Worm (Caenorhabditis elegans) whole organism, L1 larva: Measurements from ENCODE around the gene C25F9.11.

ENCODE experiments used
- fos-1 ChIP-seq: fragments of 150-350 bp; optimal IDR thresholded peaks from 2 replicates; lab custom pipeline; 2014; ENCODE audit warnings: missing biosample characterization, missing genetic modification characterization
- nhr-28 ChIP-seq: fragments of 150-350 bp; optimal IDR thresholded peaks from 2 replicates; lab custom pipeline; 2014; ENCODE audit warnings: missing biosample characterization, missing genetic modification characterization
- unc-62 ChIP-seq: fragments of 150-350 bp; optimal IDR thresholded peaks from 2 replicates; lab custom pipeline; 2014; ENCODE audit warnings: missing biosample characterization, missing genetic modification reagents, missing genetic modification characterization
- zag-1 ChIP-seq: fragments of 150-350 bp; optimal IDR thresholded peaks from 2 replicates; lab custom pipeline; 2014; ENCODE audit warnings: missing biosample characterization, missing genetic modification characterization
- ztf-11 ChIP-seq, 2 experiments: sonication (generic microtip); optimal IDR thresholded peaks; 2 replicates each; lab custom pipeline; 2016 to 2017; ENCODE audit warnings: missing genetic modification characterization in 2 of 2, missing biosample characterization in 1 of 2, missing compliant biosample characterization in 1 of 2

ce11 chrV:19482535-19482934 lies 49.7 kb upstream of the C25F9.11 start, which contains the start of gene Y43F8B.22:
- TF ChIP-seq fos-1 (tag; lab: Kevin White, UChicago) (no peak), ztf-11 (tag; optimal IDR thresholded peaks at IDR 0.05; lab: Kevin White, UChicago) (no peak), nhr-28 (tag; lab: Kevin White, UChicago) (no peak), zag-1 (tag; lab: Kevin White, UChicago) (no peak), unc-62 (GFP tag; lab: Kevin White, UChicago) (no peak)
